Fruit fly (Drosophila melanogaster) whole organism, embryonic: ENCODE measurements around the gene Cyp4d14.
A peak's percentile ranks its signal among the peaks of the same experiment; 100 is the strongest.

Experiments used
- ATbp ChIP-seq: fragments of 200-800 bp; sonication (Bioruptor generic); optimal IDR thresholded peaks from 2 replicates; lab custom pipeline; 2017; ENCODE audit warnings: missing biosample characterization, mild to moderate bottlenecking, missing genetic modification characterization, missing genetic modification reagents
- Ada2b ChIP-seq: fragments of 200-800 bp; sonication (Bioruptor generic); IDR thresholded peaks from 2 replicates; pipeline ENCODE4 v1.3.6; 2022; ENCODE audit warnings: missing biosample characterization, missing genetic modification characterization
- Blimp-1 ChIP-seq: fragments of 200-800 bp; sonication (Bioruptor generic); optimal IDR thresholded peaks from 3 replicates; lab custom pipeline; 2018; ENCODE audit warnings: missing biosample characterization, missing genetic modification characterization, mild to moderate bottlenecking, moderate library complexity, missing genetic modification reagents
- Bteb2 ChIP-seq: fragments of 200-800 bp; sonication (Bioruptor generic); optimal IDR thresholded peaks from 2 replicates; lab custom pipeline; 2016; ENCODE audit warnings: missing biosample characterization, missing genetic modification characterization
- CG12659 ChIP-seq: fragments of 200-800 bp; sonication (Bioruptor generic); optimal IDR thresholded peaks from 3 replicates; lab custom pipeline; 2017; ENCODE audit warnings: mild to moderate bottlenecking, missing biosample characterization, missing genetic modification reagents, missing genetic modification characterization
- CG13624 ChIP-seq: fragments of 200-800 bp; sonication (Bioruptor generic); optimal IDR thresholded peaks from 2 replicates; lab custom pipeline; 2016; ENCODE audit warnings: missing biosample characterization, missing genetic modification characterization
- CG13775 ChIP-seq: fragments of 200-800 bp; sonication (Bioruptor generic); optimal IDR thresholded peaks from 3 replicates; lab custom pipeline; 2017; ENCODE audit warnings: missing biosample characterization, mild to moderate bottlenecking, missing genetic modification characterization
- CG14014 ChIP-seq: fragments of 200-800 bp; sonication (Bioruptor generic); IDR thresholded peaks from 2 replicates; pipeline ENCODE4 v1.3.6; 2022; ENCODE audit warnings: missing biosample characterization, missing genetic modification characterization
- CG14441 ChIP-seq: fragments of 200-800 bp; sonication (Bioruptor generic); IDR thresholded peaks from 2 replicates; pipeline ENCODE4 v1.3.6; 2022; ENCODE audit warnings: missing biosample characterization, missing genetic modification characterization
- CG16815 ChIP-seq: fragments of 200-800 bp; sonication (Bioruptor generic); optimal IDR thresholded peaks from 3 replicates; lab custom pipeline; 2017; ENCODE audit warnings: missing biosample characterization, mild to moderate bottlenecking, missing genetic modification characterization
- CG16863 ChIP-seq: fragments of 200-800 bp; sonication (Bioruptor generic); optimal IDR thresholded peaks from 3 replicates; lab custom pipeline; 2016; ENCODE audit warnings: missing biosample characterization, missing genetic modification characterization
- CG17328 ChIP-seq: fragments of 200-800 bp; sonication (Bioruptor generic); IDR thresholded peaks from 2 replicates; pipeline ENCODE4 v1.3.6; 2022; ENCODE audit warnings: missing biosample characterization, missing genetic modification characterization
- CG17612 ChIP-seq: fragments of 200-800 bp; sonication (Bioruptor generic); IDR thresholded peaks from 2 replicates; pipeline ENCODE4 v1.3.6; 2022; ENCODE audit warnings: missing biosample characterization, missing genetic modification characterization
- CG18476 ChIP-seq: fragments of 200-800 bp; sonication (Bioruptor generic); optimal IDR thresholded peaks from 2 replicates; lab custom pipeline; 2016; ENCODE audit warnings: missing biosample characterization, mild to moderate bottlenecking, missing genetic modification characterization
- CG2678 ChIP-seq: fragments of 200-800 bp; sonication (Bioruptor generic); optimal IDR thresholded peaks from 3 replicates; lab custom pipeline; 2019; ENCODE audit warnings: missing biosample characterization, mild to moderate bottlenecking, missing genetic modification characterization, moderate library complexity
- CG2875 ChIP-seq: fragments of 200-800 bp; sonication (Bioruptor generic); optimal IDR thresholded peaks from 2 replicates; lab custom pipeline; 2017; ENCODE audit warnings: missing biosample characterization, mild to moderate bottlenecking, missing genetic modification characterization, missing genetic modification reagents
- CG30431 ChIP-seq: fragments of 200-800 bp; sonication (Bioruptor generic); optimal IDR thresholded peaks from 2 replicates; lab custom pipeline; 2017; ENCODE audit warnings: missing biosample characterization, missing genetic modification characterization
- CG5953 ChIP-seq: fragments of 200-800 bp; sonication (Bioruptor generic); IDR thresholded peaks from 2 replicates; pipeline ENCODE4 v1.3.6; 2022; ENCODE audit warnings: missing biosample characterization, missing genetic modification characterization
- CG6765 ChIP-seq: fragments of 200-800 bp; sonication (Bioruptor generic); optimal IDR thresholded peaks from 3 replicates; lab custom pipeline; 2017; ENCODE audit warnings: missing biosample characterization, mild to moderate bottlenecking, missing genetic modification characterization
- CG7556 ChIP-seq: fragments of 200-800 bp; sonication (Bioruptor generic); optimal IDR thresholded peaks from 2 replicates; lab custom pipeline; 2017; ENCODE audit warnings: missing biosample characterization, mild to moderate bottlenecking, missing genetic modification characterization
- CG8089 ChIP-seq: fragments of 200-800 bp; sonication (Bioruptor generic); optimal IDR thresholded peaks from 3 replicates; lab custom pipeline; 2016; ENCODE audit warnings: missing biosample characterization, missing genetic modification characterization
- CG8281 ChIP-seq: fragments of 200-800 bp; sonication (Bioruptor generic); optimal IDR thresholded peaks from 2 replicates; lab custom pipeline; 2018; ENCODE audit warnings: missing biosample characterization, mild to moderate bottlenecking, missing genetic modification characterization, moderate library complexity
- CG9797 ChIP-seq: fragments of 200-800 bp; sonication (Bioruptor generic); optimal IDR thresholded peaks from 3 replicates; lab custom pipeline; 2018; ENCODE audit warnings: missing biosample characterization, mild to moderate bottlenecking, missing genetic modification characterization
- CG9876 ChIP-seq: fragments of 200-800 bp; sonication (Bioruptor generic); optimal IDR thresholded peaks from 2 replicates; lab custom pipeline; 2016; ENCODE audit warnings: missing biosample characterization, missing genetic modification characterization
- Chrac-16 ChIP-seq: fragments of 200-800 bp; sonication (Bioruptor generic); optimal IDR thresholded peaks from 3 replicates; lab custom pipeline; 2016; ENCODE audit warnings: missing biosample characterization, missing genetic modification characterization
- CrebB ChIP-seq: fragments of 200-800 bp; sonication (Bioruptor generic); optimal IDR thresholded peaks from 3 replicates; lab custom pipeline; 2018; ENCODE audit warnings: missing biosample characterization, mild to moderate bottlenecking, missing genetic modification characterization
- HLH3B ChIP-seq: fragments of 200-800 bp; sonication (Bioruptor generic); IDR thresholded peaks from 2 replicates; pipeline ENCODE4 v1.3.6; 2022; ENCODE audit warnings: missing biosample characterization, missing genetic modification characterization
- Hand ChIP-seq: fragments of 200-800 bp; sonication (Bioruptor generic); optimal IDR thresholded peaks from 2 replicates; lab custom pipeline; 2017; ENCODE audit warnings: mild to moderate bottlenecking, missing biosample characterization, missing genetic modification reagents, missing genetic modification characterization
- Hr3 ChIP-seq: fragments of 200-800 bp; sonication (Bioruptor generic); optimal IDR thresholded peaks from 3 replicates; lab custom pipeline; 2016; ENCODE audit warnings: missing biosample characterization, missing genetic modification characterization
- Lim3 ChIP-seq: fragments of 200-800 bp; sonication (Bioruptor generic); IDR thresholded peaks from 2 replicates; pipeline ENCODE4 v1.3.6; 2022; ENCODE audit warnings: missing biosample characterization, missing genetic modification characterization
- MBD-R2 ChIP-seq: fragments of 200-800 bp; sonication (Bioruptor generic); IDR thresholded peaks from 2 replicates; pipeline ENCODE4 v1.3.6; 2022; ENCODE audit warnings: missing biosample characterization, missing genetic modification characterization
- bab2 ChIP-seq: fragments of 200-800 bp; sonication (Bioruptor generic); optimal IDR thresholded peaks from 2 replicates; lab custom pipeline; 2016; ENCODE audit warnings: missing biosample characterization, missing genetic modification characterization
- bigmax ChIP-seq: fragments of 200-800 bp; sonication (Bioruptor generic); optimal IDR thresholded peaks from 2 replicates; lab custom pipeline; 2018; ENCODE audit warnings: missing biosample characterization, mild to moderate bottlenecking, missing genetic modification characterization
- bowl ChIP-seq: fragments of 200-800 bp; sonication (Bioruptor generic); IDR thresholded peaks from 2 replicates; pipeline ENCODE4 v1.3.6; 2022; ENCODE audit warnings: missing biosample characterization, missing genetic modification characterization
- cwo ChIP-seq: fragments of 200-800 bp; sonication (Bioruptor generic); optimal IDR thresholded peaks from 3 replicates; lab custom pipeline; 2017; ENCODE audit warnings: missing biosample characterization, missing genetic modification characterization, mild to moderate bottlenecking, moderate library complexity, missing genetic modification reagents
- fd102C ChIP-seq: fragments of 200-800 bp; sonication (Bioruptor generic); optimal IDR thresholded peaks from 2 replicates; lab custom pipeline; 2018; ENCODE audit warnings: missing biosample characterization, mild to moderate bottlenecking, missing genetic modification characterization, moderate library complexity
- gsb ChIP-seq: fragments of 200-800 bp; sonication (Bioruptor generic); IDR thresholded peaks from 2 replicates; pipeline ENCODE4 v1.3.6; 2022; ENCODE audit warnings: missing biosample characterization, missing genetic modification characterization
- gt ChIP-seq: fragments of 200-800 bp; sonication (Bioruptor generic); IDR thresholded peaks from 2 replicates; pipeline ENCODE4 v1.3.6; 2022; ENCODE audit warnings: missing biosample characterization, missing genetic modification characterization
- kah ChIP-seq: fragments of 200-800 bp; sonication (Bioruptor generic); optimal IDR thresholded peaks from 2 replicates; lab custom pipeline; 2018; ENCODE audit warnings: missing biosample characterization, mild to moderate bottlenecking, missing genetic modification characterization
- kay ChIP-seq: fragments of 200-800 bp; sonication (Bioruptor generic); optimal IDR thresholded peaks from 2 replicates; lab custom pipeline; 2016; ENCODE audit warnings: missing biosample characterization, missing genetic modification characterization
- ken ChIP-seq: fragments of 200-800 bp; sonication (Bioruptor generic); IDR thresholded peaks from 3 replicates; pipeline ENCODE4 v1.3.6; 2022; ENCODE audit warnings: missing biosample characterization, missing genetic modification characterization
- nmo ChIP-seq: fragments of 200-800 bp; sonication (Bioruptor generic); optimal IDR thresholded peaks from 2 replicates; lab custom pipeline; 2018; ENCODE audit warnings: missing biosample characterization, mild to moderate bottlenecking, missing genetic modification characterization, moderate library complexity
- odd ChIP-seq: fragments of 200-800 bp; sonication (Bioruptor generic); optimal IDR thresholded peaks from 2 replicates; lab custom pipeline; 2017; ENCODE audit warnings: missing biosample characterization, mild to moderate bottlenecking, missing genetic modification characterization
- pb ChIP-seq: fragments of 200-800 bp; sonication (Bioruptor generic); optimal IDR thresholded peaks from 3 replicates; lab custom pipeline; 2016; ENCODE audit warnings: missing biosample characterization, missing genetic modification characterization
- peb ChIP-seq: fragments of 200-800 bp; sonication (Bioruptor generic); IDR thresholded peaks from 2 replicates; pipeline ENCODE4 v1.3.6; 2022; ENCODE audit warnings: missing biosample characterization, missing genetic modification characterization
- schlank ChIP-seq: fragments of 200-800 bp; sonication (Bioruptor generic); optimal IDR thresholded peaks from 2 replicates; lab custom pipeline; 2018; ENCODE audit warnings: missing biosample characterization, mild to moderate bottlenecking, missing genetic modification characterization
- seq ChIP-seq: fragments of 200-800 bp; sonication (Bioruptor generic); IDR thresholded peaks from 2 replicates; pipeline ENCODE4 v1.3.6; 2022; ENCODE audit warnings: missing biosample characterization, missing genetic modification characterization
- tup ChIP-seq: fragments of 200-800 bp; sonication (Bioruptor generic); optimal IDR thresholded peaks from 2 replicates; lab custom pipeline; 2016; ENCODE audit warnings: missing biosample characterization, mild to moderate bottlenecking, missing genetic modification characterization, moderate library complexity
- twi ChIP-seq: fragments of 200-800 bp; optimal IDR thresholded peaks from 2 replicates; lab custom pipeline; 2019; ENCODE audit warnings: missing biosample characterization, mild to moderate bottlenecking, missing genetic modification characterization, moderate library complexity
- vfl ChIP-seq: fragments of 200-800 bp; sonication (Bioruptor generic); optimal IDR thresholded peaks from 2 replicates; lab custom pipeline; 2016; ENCODE audit warnings: missing biosample characterization, missing genetic modification characterization
- wdn ChIP-seq: fragments of 200-800 bp; sonication (Bioruptor generic); IDR thresholded peaks from 2 replicates; pipeline ENCODE4 v1.3.6; 2022; ENCODE audit warnings: missing biosample characterization, missing genetic modification characterization

The Cyp4d14 gene

dm6 chrX:2166129-2166528, 9.0 kb downstream of the Cyp4d14 start (continued):
- TF ChIP-seq CG8281 (tag; lab: Kevin White, UChicago) (no peak), seq (GFP tag; lab: Robert Waterston, UW) (0 out of 2 replicates have a peak, but pooled peaks have one; percentile 10), kah (GFP tag; lab: Kevin White, UChicago) (no peak), gsb (GFP tag; lab: Robert Waterston, UW) (no peak), CG7556 (peak; percentile 29), fd102C (GFP tag; lab: Kevin White, UChicago) (no peak), bab2 (peak; percentile 40), HLH3B (peak; percentile 83), ken (GFP tag; lab: Robert Waterston, UW) (peak; percentile 80), CG14441 (GFP tag; lab: Robert Waterston, UW) (0 out of 2 replicates have a peak, but pooled peaks have one; percentile 14), CG2678 (tag; lab: Kevin White, UChicago) (peak; percentile 35), CG6765 (GFP tag; lab: Kevin White, UChicago) (no peak), CG2875 (GFP tag; lab: Kevin White, UChicago) (peak; percentile 41), CG16863 (GFP tag; lab: Kevin White, UChicago) (peak; percentile 34), CG13624 (GFP tag; lab: Kevin White, UChicago) (no peak), Blimp-1 (peak; percentile 59), Lim3 (GFP tag; lab: Robert Waterston, UW) (no peak), CG30431 (GFP tag; lab: Kevin White, UChicago) (no peak), CrebB (tag; lab: Kevin White, UChicago) (no peak), gt (no peak), MBD-R2 (GFP tag; lab: Robert Waterston, UW) (no peak), wdn (no peak), nmo (GFP tag; lab: Kevin White, UChicago) (peak; percentile 6), vfl (GFP tag; lab: Kevin White, UChicago) (no peak), CG8089 (GFP tag; lab: Kevin White, UChicago) (peak; percentile 38), CG12659 (GFP tag; lab: Kevin White, UChicago) (peak; percentile 14), Ada2b (GFP tag; lab: Robert Waterston, UW) (peak; percentile 43), tup (no peak), CG9797 (no peak), odd (GFP tag; lab: Kevin White, UChicago) (no peak), CG16815 (no peak), twi (tag; lab: Kevin White, UChicago) (no peak), Bteb2 (no peak), cwo (GFP tag; lab: Kevin White, UChicago) (no peak), CG9876 (GFP tag; lab: Kevin White, UChicago) (no peak), kay (GFP tag; lab: Kevin White, UChicago) (no peak), CG17328 (peak; percentile 82), schlank (no peak), bigmax (GFP tag; lab: Kevin White, UChicago) (no peak), bowl (GFP tag; lab: Robert Waterston, UW) (no peak), Hr3 (GFP tag; lab: Kevin White, UChicago) (peak; percentile 42), Chrac-16 (no peak), pb (GFP tag; lab: Kevin White, UChicago) (no peak), CG17612 (GFP tag; lab: Robert Waterston, UW) (no peak), Hand (GFP tag; lab: Kevin White, UChicago) (no peak), CG5953 (peak; percentile 78), peb (GFP tag; lab: Robert Waterston, UW) (0 out of 2 replicates have a peak, but pooled peaks have one; percentile 10), CG14014 (GFP tag; lab: Robert Waterston, UW) (no peak), CG18476 (GFP tag; lab: Kevin White, UChicago) (no peak), ATbp (peak; percentile 71), CG13775 (GFP tag; lab: Kevin White, UChicago) (no peak)
